Worm (Caenorhabditis elegans) whole organism, mixed stage, embryonic: ENCODE data around the gene rmd-6.

ENCODE experiments used
- M03D4.4 ChIP-seq: sonication (generic microtip); optimal IDR thresholded peaks from 2 replicates; lab custom pipeline; 2017; ENCODE audit warnings: mild to moderate bottlenecking, missing genetic modification characterization, missing compliant biosample characterization
- blmp-1 ChIP-seq: fragments of 150-350 bp; optimal IDR thresholded peaks from 2 replicates; lab custom pipeline; 2014; ENCODE audit warnings: missing biosample characterization, missing genetic modification characterization
- ceh-39 ChIP-seq: fragments of 150-350 bp; optimal IDR thresholded peaks from 2 replicates; lab custom pipeline; 2014; ENCODE audit warnings: missing biosample characterization, missing genetic modification characterization
- ceh-43 ChIP-seq: fragments of 200-800 bp; sonication (Bioruptor generic); optimal IDR thresholded peaks from 2 replicates; lab custom pipeline; 2018; ENCODE audit warnings: mild to moderate bottlenecking, missing genetic modification characterization, moderate library complexity, missing compliant biosample characterization
- ces-1 ChIP-seq: fragments of 150-350 bp; optimal IDR thresholded peaks from 2 replicates; lab custom pipeline; 2014; ENCODE audit warnings: missing biosample characterization, missing genetic modification reagents, missing genetic modification characterization
- cnd-1 ChIP-seq: fragments of 200-800 bp; sonication (Bioruptor generic); optimal IDR thresholded peaks from 2 replicates; lab custom pipeline; 2018; ENCODE audit warnings: mild to moderate bottlenecking, missing genetic modification characterization, missing compliant biosample characterization
- drap-1 ChIP-seq: fragments of 200-800 bp; sonication (Bioruptor generic); optimal IDR thresholded peaks from 3 replicates; lab custom pipeline; 2018; ENCODE audit warnings: mild to moderate bottlenecking, missing genetic modification characterization, missing compliant biosample characterization
- elt-1 ChIP-seq: sonication (generic microtip); optimal IDR thresholded peaks from 2 replicates; lab custom pipeline; 2017; ENCODE audit warnings: missing genetic modification characterization, mild to moderate bottlenecking, missing compliant biosample characterization, antibody characterized with exemption, moderate library complexity, borderline replicate concordance; ENCODE audit not compliant: insufficient read depth
- elt-3 ChIP-seq: fragments of 150-350 bp; optimal IDR thresholded peaks from 2 replicates; lab custom pipeline; 2014; ENCODE audit warnings: missing biosample characterization, missing genetic modification characterization
- flh-1 ChIP-seq: fragments of 200-800 bp; sonication (Bioruptor generic); optimal IDR thresholded peaks from 2 replicates; lab custom pipeline; 2018; ENCODE audit warnings: mild to moderate bottlenecking, missing genetic modification characterization, moderate library complexity, missing compliant biosample characterization
- lin-13 ChIP-seq: fragments of 150-350 bp; optimal IDR thresholded peaks from 2 replicates; lab custom pipeline; 2014; ENCODE audit warnings: missing biosample characterization, missing genetic modification characterization
- lsy-2 ChIP-seq: fragments of 150-350 bp; optimal IDR thresholded peaks from 2 replicates; lab custom pipeline; 2014; ENCODE audit warnings: missing biosample characterization, missing genetic modification characterization
- mab-5 ChIP-seq: fragments of 150-350 bp; optimal IDR thresholded peaks from 2 replicates; lab custom pipeline; 2014; ENCODE audit warnings: missing biosample characterization, missing genetic modification characterization
- mep-1 ChIP-seq: fragments of 150-350 bp; optimal IDR thresholded peaks from 2 replicates; lab custom pipeline; 2017; ENCODE audit warnings: missing biosample characterization, missing genetic modification reagents, missing genetic modification characterization, inconsistent platforms
- mls-2 ChIP-seq: sonication (generic microtip); optimal IDR thresholded peaks from 2 replicates; lab custom pipeline; 2016; ENCODE audit warnings: mild to moderate bottlenecking, missing genetic modification characterization, moderate library complexity, missing compliant biosample characterization
- nhr-12 ChIP-seq: fragments of 150-350 bp; optimal IDR thresholded peaks from 2 replicates; lab custom pipeline; 2014; ENCODE audit warnings: missing biosample characterization, missing genetic modification characterization
- nhr-2 ChIP-seq: fragments of 150-350 bp; optimal IDR thresholded peaks from 2 replicates; lab custom pipeline; 2014; ENCODE audit warnings: missing biosample characterization, missing genetic modification characterization
- nhr-237 ChIP-seq: fragments of 150-350 bp; optimal IDR thresholded peaks from 2 replicates; lab custom pipeline; 2014; ENCODE audit warnings: missing biosample characterization, missing genetic modification characterization
- nhr-28 ChIP-seq: fragments of 150-350 bp; optimal IDR thresholded peaks from 2 replicates; lab custom pipeline; 2014; ENCODE audit warnings: missing biosample characterization, missing genetic modification characterization
- nhr-76 ChIP-seq: sonication (generic microtip); optimal IDR thresholded peaks from 2 replicates; lab custom pipeline; 2017; ENCODE audit warnings: missing biosample characterization, missing genetic modification characterization
- pha-4 ChIP-seq: fragments of 150-350 bp; optimal IDR thresholded peaks from 2 replicates; lab custom pipeline; 2018; ENCODE audit warnings: missing biosample characterization, missing genetic modification reagents, missing genetic modification characterization
- sem-2 ChIP-seq: fragments of 200-800 bp; sonication (Bioruptor generic); optimal IDR thresholded peaks from 2 replicates; lab custom pipeline; 2018; ENCODE audit warnings: mild to moderate bottlenecking, missing genetic modification characterization, missing compliant biosample characterization
- snpc-4 ChIP-seq: fragments of 150-350 bp; optimal IDR thresholded peaks from 2 replicates; lab custom pipeline; 2014; ENCODE audit warnings: missing biosample characterization, missing genetic modification characterization
- sptf-1 ChIP-seq: sonication (generic microtip); optimal IDR thresholded peaks from 2 replicates; lab custom pipeline; 2017; ENCODE audit warnings: mild to moderate bottlenecking, missing genetic modification characterization, moderate library complexity, missing compliant biosample characterization
- tbx-8 ChIP-seq: fragments of 200-800 bp; sonication (Bioruptor generic); optimal IDR thresholded peaks from 2 replicates; lab custom pipeline; 2018; ENCODE audit warnings: mild to moderate bottlenecking, missing genetic modification characterization, moderate library complexity, missing compliant biosample characterization
- unc-120 ChIP-seq: sonication (generic microtip); optimal IDR thresholded peaks from 2 replicates; lab custom pipeline; 2017; ENCODE audit warnings: missing genetic modification characterization, missing compliant biosample characterization; ENCODE audit not compliant: poor library complexity, severe bottlenecking
- unc-39 ChIP-seq: fragments of 150-350 bp; optimal IDR thresholded peaks from 2 replicates; lab custom pipeline; 2014; ENCODE audit warnings: missing biosample characterization, missing genetic modification characterization
- unc-62 ChIP-seq: fragments of 150-350 bp; optimal IDR thresholded peaks from 2 replicates; lab custom pipeline; 2014; ENCODE audit warnings: missing biosample characterization, missing genetic modification reagents, missing genetic modification characterization
- zip-8 ChIP-seq: fragments of 150-350 bp; optimal IDR thresholded peaks from 2 replicates; lab custom pipeline; 2014; ENCODE audit warnings: missing biosample characterization, missing genetic modification characterization
- ztf-11 ChIP-seq: fragments of 150-350 bp; optimal IDR thresholded peaks from 2 replicates; lab custom pipeline; 2014; ENCODE audit warnings: missing biosample characterization, missing genetic modification characterization

Gene rmd-6

DNA sequence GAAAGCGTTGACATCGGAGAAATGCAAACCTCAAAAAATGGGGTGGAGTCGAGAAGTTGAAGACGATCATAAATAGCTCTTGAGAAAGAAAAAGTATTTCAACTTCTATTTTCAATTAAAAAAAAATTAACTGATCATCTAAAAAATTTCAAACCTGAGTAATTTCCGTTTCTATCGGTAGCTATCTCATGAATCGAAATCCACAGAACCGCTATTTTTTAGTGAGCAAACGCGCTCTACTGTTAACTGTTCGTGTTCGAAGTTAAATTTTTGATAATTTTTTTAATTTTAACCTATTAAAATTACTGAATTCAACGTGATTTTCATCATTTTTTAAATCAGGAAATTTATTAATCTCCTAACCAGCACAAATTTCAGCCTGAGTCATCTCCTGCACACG lies 15.2 kb downstream of the rmd-6 start:
- TF ChIP-seq unc-120 (no peak), snpc-4 (no peak), unc-62 (no peak), lsy-2 (tag; lab: Kevin White, UChicago) (no peak), sem-2 (GFP tag; lab: Kevin White, UChicago) (no peak), nhr-2 (tag; lab: Kevin White, UChicago) (no peak)

DNA sequence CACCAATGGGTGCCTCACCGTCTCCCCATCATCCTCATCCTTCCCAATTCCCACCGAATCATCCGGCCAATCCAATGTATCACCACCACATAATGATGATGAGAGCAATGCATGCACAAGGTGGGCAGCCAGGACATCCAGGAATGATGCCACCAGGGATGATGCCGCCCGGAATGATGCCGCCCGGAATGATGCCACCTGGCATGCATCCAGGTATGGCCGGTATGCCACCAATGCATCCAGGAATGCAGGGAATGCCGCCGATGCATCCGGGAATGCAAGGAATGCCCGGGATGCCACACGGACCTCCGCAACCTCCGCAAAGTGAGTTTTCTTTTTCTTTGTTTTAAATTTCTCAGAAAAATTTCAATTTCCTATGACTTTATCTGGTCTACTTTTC lies 17.1 kb downstream of the rmd-6 start:
- no peak for TF ChIP-seq mab-5
- TF ChIP-seq mls-2 (tag; lab: Kevin White, UChicago) = no peak
- no peak for TF ChIP-seq pha-4 (tag; lab: Kevin White, UChicago)
- TF ChIP-seq sem-2 (GFP tag; lab: Kevin White, UChicago) = no peak
- no peak for TF ChIP-seq flh-1 (GFP tag; lab: Kevin White, UChicago)
- TF ChIP-seq elt-3 (tag; lab: Kevin White, UChicago) = no peak

DNA sequence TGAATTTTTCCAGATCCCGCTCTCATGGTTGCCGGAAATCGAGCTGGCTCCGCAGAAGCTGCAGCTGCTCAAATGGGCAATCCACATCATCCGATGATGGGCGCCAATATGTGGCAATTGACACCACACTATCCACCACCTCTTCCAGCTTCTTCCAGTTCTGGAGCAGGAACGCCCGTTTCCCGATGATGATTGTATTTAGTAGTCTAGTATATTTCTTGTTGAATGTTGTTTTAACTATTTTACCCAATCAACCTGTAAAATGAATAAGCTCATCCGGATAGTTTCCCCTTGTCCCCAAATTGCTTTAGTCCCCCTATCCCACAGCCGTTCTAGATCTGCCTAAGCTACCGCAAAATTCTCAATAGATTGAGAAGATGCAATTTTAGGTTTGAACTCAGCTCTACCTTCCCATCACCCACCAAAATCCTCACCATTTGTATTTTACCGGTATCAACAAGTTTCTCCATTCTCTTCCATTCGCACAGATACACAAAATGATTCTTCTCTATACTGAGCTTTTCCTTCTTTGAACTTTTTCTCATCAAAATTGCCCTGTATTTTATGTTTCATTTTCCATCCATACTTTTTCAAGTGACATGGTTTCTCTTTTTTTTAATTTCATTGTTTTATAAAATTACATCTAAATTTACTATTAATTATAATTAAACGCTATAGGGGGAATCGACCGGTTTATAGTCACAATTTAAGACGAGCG lies 17.8 kb downstream of the rmd-6 start:
- TF ChIP-seq blmp-1 (tag; lab: Kevin White, UChicago) = no peak
- no peak for TF ChIP-seq lin-13 (tag; lab: Kevin White, UChicago)
- no peak for TF ChIP-seq nhr-237
- TF ChIP-seq snpc-4 = no peak
- TF ChIP-seq ces-1 (GFP tag; lab: Kevin White, UChicago) = no peak
- TF ChIP-seq nhr-2 (tag; lab: Kevin White, UChicago) = no peak
- TF ChIP-seq unc-120 = no peak
- no peak for TF ChIP-seq unc-39 (tag; lab: Kevin White, UChicago)
- no peak for TF ChIP-seq nhr-12 (tag; lab: Kevin White, UChicago)
- TF ChIP-seq elt-1 (tag; lab: Kevin White, UChicago) = no peak
- TF ChIP-seq tbx-8 (GFP tag; lab: Kevin White, UChicago) = no peak
- no peak for TF ChIP-seq zip-8 (tag; lab: Kevin White, UChicago)
- TF ChIP-seq mep-1 (tag; lab: Kevin White, UChicago) = no peak
- no peak for TF ChIP-seq mls-2 (tag; lab: Kevin White, UChicago)
- TF ChIP-seq pha-4 (tag; lab: Kevin White, UChicago) = no peak
- no peak for TF ChIP-seq sptf-1 (tag; lab: Kevin White, UChicago)
- no peak for TF ChIP-seq unc-62
- no peak for TF ChIP-seq ceh-43 (GFP tag; lab: Kevin White, UChicago)
- no peak for TF ChIP-seq drap-1 (GFP tag; lab: Kevin White, UChicago)

DNA sequence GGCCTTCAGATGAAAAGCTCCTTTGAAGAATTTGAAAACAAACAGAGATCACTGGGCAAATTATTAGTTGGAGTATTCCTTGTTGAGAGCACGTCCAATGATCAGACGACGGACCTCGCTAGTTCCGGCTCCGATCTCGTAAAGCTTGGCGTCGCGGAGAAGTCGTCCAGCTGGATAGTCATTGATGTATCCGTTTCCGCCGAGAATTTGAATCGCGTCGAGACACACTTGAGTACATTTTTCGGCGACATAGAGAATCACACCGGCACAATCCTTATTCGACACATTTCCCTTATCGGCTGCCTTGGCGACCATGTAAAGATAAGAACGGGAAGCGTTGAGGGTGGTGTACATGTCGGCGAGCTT lies 18.3 kb downstream of the rmd-6 start:
- TF ChIP-seq nhr-2 (tag; lab: Kevin White, UChicago) (no peak), tbx-8 (GFP tag; lab: Kevin White, UChicago) (no peak), mep-1 (tag; lab: Kevin White, UChicago) (no peak), lsy-2 (tag; lab: Kevin White, UChicago) (no peak), drap-1 (GFP tag; lab: Kevin White, UChicago) (no peak), M03D4.4 (tag; lab: Kevin White, UChicago) (no peak), pha-4 (tag; lab: Kevin White, UChicago) (no peak), nhr-76 (tag; lab: Kevin White, UChicago) (no peak), nhr-28 (no peak), zip-8 (tag; lab: Kevin White, UChicago) (no peak), unc-120 (no peak), unc-62 (no peak), cnd-1 (tag; lab: Kevin White, UChicago) (no peak), flh-1 (GFP tag; lab: Kevin White, UChicago) (no peak), lin-13 (tag; lab: Kevin White, UChicago) (no peak), elt-3 (tag; lab: Kevin White, UChicago) (no peak), mab-5 (no peak), sem-2 (GFP tag; lab: Kevin White, UChicago) (no peak), ceh-43 (GFP tag; lab: Kevin White, UChicago) (no peak), nhr-237 (no peak)
- TF ChIP-seq, all 35 proteins: peak for 0

DNA sequence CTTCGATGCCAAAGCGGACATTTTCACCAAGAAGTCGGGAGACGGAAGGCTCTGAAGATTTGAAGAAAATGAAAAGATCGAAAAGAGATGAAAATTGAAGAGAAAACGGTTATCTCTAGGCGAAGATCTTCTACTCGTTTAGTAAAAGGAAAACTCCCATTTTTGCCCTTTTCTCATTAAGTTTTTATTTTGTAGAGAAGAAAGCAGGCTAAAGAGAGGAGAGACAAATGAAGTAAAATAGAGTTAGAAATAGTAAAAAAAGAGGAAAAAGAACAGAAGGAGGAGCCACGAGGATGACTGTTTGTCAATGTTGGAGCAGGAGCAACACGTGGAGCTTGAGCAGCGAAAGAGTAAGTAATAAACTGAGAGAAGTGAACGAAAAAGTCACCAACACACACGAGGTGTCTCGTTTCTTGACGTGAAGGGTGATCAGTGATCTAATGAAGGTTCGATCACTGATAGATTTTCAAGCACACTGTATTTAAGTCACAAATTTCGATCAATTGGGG lies 20.2 kb downstream of the rmd-6 start, which contains the start of gene ivd-1:
Gene ivd-1 (minus strand): TSS at position 51 of the 509 bp plus-strand sequence.
- no peak for TF ChIP-seq unc-62
- no peak for TF ChIP-seq elt-3 (tag; lab: Kevin White, UChicago)
- no peak for TF ChIP-seq lin-13 (tag; lab: Kevin White, UChicago)
- no peak for TF ChIP-seq sem-2 (GFP tag; lab: Kevin White, UChicago)
- no peak for TF ChIP-seq M03D4.4 (tag; lab: Kevin White, UChicago)
- no peak for TF ChIP-seq snpc-4
- TF ChIP-seq flh-1 (GFP tag; lab: Kevin White, UChicago) = no peak
- TF ChIP-seq nhr-237 = no peak
- no peak for TF ChIP-seq ztf-11 (tag; lab: Kevin White, UChicago)
- no peak for TF ChIP-seq unc-120
- no peak for TF ChIP-seq tbx-8 (GFP tag; lab: Kevin White, UChicago)
- no peak for TF ChIP-seq sptf-1 (tag; lab: Kevin White, UChicago)
- no peak for TF ChIP-seq nhr-76 (tag; lab: Kevin White, UChicago)
- no peak for TF ChIP-seq elt-1 (tag; lab: Kevin White, UChicago)
- no peak for TF ChIP-seq ceh-39 (tag; lab: Kevin White, UChicago)
